Fruit fly (Drosophila melanogaster): ENCODE measurements around the gene Caf1-180.

The Caf1-180 gene

dm6 chrX:8561404-8562397 lies 44.4 kb downstream of the Caf1-180 start (continued):
- TF ChIP-seq CG15696 (tag; optimal IDR thresholded peaks at IDR 0.05) (no peak), CG8924 (tag; optimal IDR thresholded peaks at IDR 0.05) (peak; percentile 8), cwo (GFP tag; optimal IDR thresholded peaks at IDR 0.05) (peak; percentile 62), rib (GFP tag; IDR thresholded peaks at IDR 0.05) (peak; percentile 24), Vsx1 (GFP tag; optimal IDR thresholded peaks at IDR 0.05) (no peak), CG30020 (tag; optimal IDR thresholded peaks at IDR 0.05) (no peak), CG8388 (GFP tag; optimal IDR thresholded peaks at IDR 0.05) (no peak), dmrt99B (tag; optimal IDR thresholded peaks at IDR 0.05) (no peak), hth (optimal IDR thresholded peaks at IDR 0.05) (no peak), CG7271 (tag; optimal IDR thresholded peaks at IDR 0.05) (no peak), CG6854 (GFP tag; optimal IDR thresholded peaks at IDR 0.05) (no peak), gem (tag; optimal IDR thresholded peaks at IDR 0.05) (peak; percentile 8), Hand (GFP tag; optimal IDR thresholded peaks at IDR 0.05) (no peak), jigr1 (GFP tag; IDR thresholded peaks at IDR 0.05) (no peak), Ssrp (tag; optimal IDR thresholded peaks at IDR 0.05) (peak; percentile 7), crc (GFP tag; optimal IDR thresholded peaks at IDR 0.05) (no peak), HLH4C (GFP tag; IDR thresholded peaks at IDR 0.05; ENCODE audit: partially characterized antibody) (peak; percentile 63; the same call in 1 of the 3 replicates), CG17186 (GFP tag; optimal IDR thresholded peaks at IDR 0.05) (peak; percentile 19), Jarid2 (GFP tag; optimal IDR thresholded peaks at IDR 0.05) (no peak), insv (GFP tag; optimal IDR thresholded peaks at IDR 0.05) (peak in 1 of 2 experiments; percentile 26), D19B (GFP tag; optimal IDR thresholded peaks at IDR 0.05) (no peak), chm (GFP tag; IDR thresholded peaks at IDR 0.05) (no peak; the same call in 1 of the 2 replicates), B-H1 (GFP tag; IDR thresholded peaks at IDR 0.05) (no peak), gfzf (GFP tag; optimal IDR thresholded peaks at IDR 0.05) (no peak), CG10959 (GFP tag; IDR thresholded peaks at IDR 0.05) (no peak), Mrtf (GFP tag; IDR thresholded peaks at IDR 0.05) (no peak), fd3F (GFP tag; optimal IDR thresholded peaks at IDR 0.05) (no peak), CG18619 (GFP tag; optimal IDR thresholded peaks at IDR 0.05) (peak; percentile 7), tup (GFP tag; optimal IDR thresholded peaks at IDR 0.05) (no peak), Oli (tag; optimal IDR thresholded peaks at IDR 0.05) (no peak), amos (GFP tag; IDR thresholded peaks at IDR 0.05; ENCODE audit: partially characterized antibody) (peak; percentile 54; the same call in 1 of the 2 replicates), nmo (GFP tag; optimal IDR thresholded peaks at IDR 0.05) (peak; percentile 34), fd96Cb (tag; optimal IDR thresholded peaks at IDR 0.05) (no peak), disco-r (GFP tag; optimal IDR thresholded peaks at IDR 0.05) (peak; percentile 10), CG5245 (GFP tag; optimal IDR thresholded peaks at IDR 0.05) (no peak), gcm (GFP tag; optimal IDR thresholded peaks at IDR 0.05) (no peak), kay (GFP tag; optimal IDR thresholded peaks at IDR 0.05) (no peak), lbe (GFP tag; optimal IDR thresholded peaks at IDR 0.05) (peak; percentile 61), MESR4 (GFP tag; optimal IDR thresholded peaks at IDR 0.05) (peak; percentile 12), CG13775 (GFP tag; optimal IDR thresholded peaks at IDR 0.05) (no peak), Sox102F (GFP tag; optimal IDR thresholded peaks at IDR 0.05) (no peak), ftz-f1 (GFP tag; optimal IDR thresholded peaks at IDR 0.05) (peak; percentile 39), sens (GFP tag) (peak; percentile 84), chinmo (GFP tag; IDR thresholded peaks at IDR 0.05; ENCODE audit: partially characterized antibody) (peak; percentile 68; the same call in 2 of the 4 replicates), Drgx (GFP tag; IDR thresholded peaks at IDR 0.05) (peak; percentile 74), CG6254 (GFP tag; optimal IDR thresholded peaks at IDR 0.05) (no peak), Asciz (GFP tag; optimal IDR thresholded peaks at IDR 0.05) (no peak)
